Worm (Caenorhabditis elegans) whole organism, L4 larva: ENCODE measurements around the gene F58D2.5.

ENCODE experiments used
- F26F4.8 ChIP-seq: fragments of 200-800 bp; sonication (Bioruptor generic); conservative IDR thresholded peaks from 2 replicates; pipeline ENCODE4 v1.3.6; 2022; ENCODE audit warnings: missing genetic modification characterization, missing compliant biosample characterization
- F37D6.2 ChIP-seq: sonication (generic microtip); optimal IDR thresholded peaks from 2 replicates; lab custom pipeline; 2016; ENCODE audit warnings: mild to moderate bottlenecking, missing genetic modification characterization, missing compliant biosample characterization
- aha-1 ChIP-seq: fragments of 150-350 bp; peaks from one replicate; lab custom pipeline; 2014; ENCODE audit warnings: missing biosample characterization, missing genetic modification characterization
- attf-4 ChIP-seq: sonication (generic microtip); optimal IDR thresholded peaks from 3 replicates; lab custom pipeline; 2017; ENCODE audit warnings: missing biosample characterization, missing genetic modification characterization
- ceh-32 ChIP-seq: sonication (generic microtip); optimal IDR thresholded peaks from 2 replicates; lab custom pipeline; 2016; ENCODE audit warnings: mild to moderate bottlenecking, missing genetic modification characterization, missing compliant biosample characterization; ENCODE audit not compliant: poor library complexity
- daf-12 ChIP-seq: fragments of 150-350 bp; optimal IDR thresholded peaks from 2 replicates; lab custom pipeline; 2014; ENCODE audit warnings: missing biosample characterization, missing genetic modification reagents, missing genetic modification characterization
- daf-19 ChIP-seq: fragments of 200-800 bp; sonication (Bioruptor generic); conservative IDR thresholded peaks from 2 replicates; pipeline ENCODE4 v1.3.6; 2022; ENCODE audit warnings: missing genetic modification characterization, missing compliant biosample characterization
- dmd-8 ChIP-seq: fragments of 200-800 bp; sonication (Bioruptor generic); IDR thresholded peaks from 2 replicates; pipeline ENCODE4 v1.3.6; 2022; ENCODE audit warnings: missing genetic modification characterization, missing compliant biosample characterization
- duxl-1 ChIP-seq: sonication (generic microtip); optimal IDR thresholded peaks from 2 replicates; lab custom pipeline; 2016; ENCODE audit warnings: mild to moderate bottlenecking, missing genetic modification characterization, moderate library complexity, missing compliant biosample characterization; ENCODE audit not compliant: poor library complexity
- hmg-1.1 ChIP-seq: fragments of 200-800 bp; sonication (Bioruptor generic); IDR thresholded peaks from 2 replicates; pipeline ENCODE4 v1.3.6; 2022; ENCODE audit warnings: missing genetic modification reagents, missing genetic modification characterization, missing compliant biosample characterization
- lsy-2 ChIP-seq, 2 experiments: fragments of 150-350 bp in 1 of 2; sonication (generic microtip) in 1 of 2; optimal IDR thresholded peaks; 2 replicates each; lab custom pipeline; 2014 to 2017; ENCODE audit warnings: missing biosample characterization in 2 of 2, missing genetic modification characterization in 2 of 2
- madf-5 ChIP-seq, 2 experiments: fragments of 200-800 bp; sonication (Bioruptor generic); IDR thresholded peaks; 2 replicates each; pipeline ENCODE4 v1.3.6; 2022; ENCODE audit warnings: missing compliant biosample characterization in 2 of 2, missing genetic modification characterization in 2 of 2
- madf-9 ChIP-seq: fragments of 200-800 bp; sonication (Bioruptor generic); conservative IDR thresholded peaks from 2 replicates; pipeline ENCODE4 v1.3.6; 2022; ENCODE audit warnings: missing genetic modification reagents, missing genetic modification characterization, missing compliant biosample characterization
- mdl-1 ChIP-seq, 2 experiments: fragments of 150-350 bp in 1 of 2; sonication (generic microtip) in 1 of 2; optimal IDR thresholded peaks; 2 replicates each; lab custom pipeline; 2014 to 2017; ENCODE audit warnings: missing biosample characterization in 2 of 2, missing genetic modification characterization in 2 of 2
- mes-2 ChIP-seq: sonication (generic microtip); optimal IDR thresholded peaks from 2 replicates; lab custom pipeline; 2016; ENCODE audit warnings: missing genotype, mild to moderate bottlenecking, missing genetic modification characterization, missing compliant biosample characterization; ENCODE audit not compliant: poor library complexity, severe bottlenecking
- mxl-2 ChIP-seq: fragments of 200-800 bp; sonication (Bioruptor generic); conservative IDR thresholded peaks from 2 replicates; pipeline ENCODE4 v1.3.6; 2022; ENCODE audit warnings: missing genetic modification reagents, missing genetic modification characterization, missing compliant biosample characterization
- nhr-11 ChIP-seq: fragments of 150-350 bp; optimal IDR thresholded peaks from 2 replicates; lab custom pipeline; 2014; ENCODE audit warnings: missing biosample characterization, missing genetic modification characterization
- nhr-237 ChIP-seq: sonication (generic microtip); optimal IDR thresholded peaks from 2 replicates; lab custom pipeline; 2017; ENCODE audit warnings: missing biosample characterization, missing genetic modification characterization
- pha-4 ChIP-seq, 2 experiments: fragments of 150-350 bp in 1 of 2; fragments of 200-800 bp in 1 of 2; sonication (Bioruptor generic) in 1 of 2; IDR thresholded peaks in 1 of 2; optimal IDR thresholded peaks in 1 of 2; 2 replicates each; pipeline versions ENCODE4 v1.3.6 to Lab custom; 2014 to 2022; ENCODE audit warnings: missing genetic modification characterization in 2 of 2, missing genetic modification reagents in 2 of 2, missing biosample characterization in 1 of 2, missing compliant biosample characterization in 1 of 2
- rbr-2 ChIP-seq: sonication (generic microtip); optimal IDR thresholded peaks from 2 replicates; lab custom pipeline; 2016; ENCODE audit warnings: missing genotype, missing genetic modification characterization, missing compliant biosample characterization
- sdz-12 ChIP-seq: fragments of 200-800 bp; sonication (Bioruptor generic); optimal IDR thresholded peaks from 2 replicates; lab custom pipeline; 2018; ENCODE audit warnings: mild to moderate bottlenecking, missing genetic modification characterization, missing compliant biosample characterization
- spr-3 ChIP-seq: fragments of 200-800 bp; sonication (Bioruptor generic); optimal IDR thresholded peaks from 2 replicates; lab custom pipeline; 2018; ENCODE audit warnings: mild to moderate bottlenecking, missing genetic modification characterization, missing compliant biosample characterization
- unc-62 ChIP-seq, 3 experiments: fragments of 150-350 bp in 1 of 3; sonication (generic microtip); optimal IDR thresholded peaks in 2 of 3; peaks in 1 of 3; 1 replicate in 1 of 3; 2 replicates in 2 of 3; lab custom pipeline; 2014 to 2017; ENCODE audit warnings: missing biosample characterization in 3 of 3, missing genetic modification characterization in 3 of 3, missing genetic modification reagents in 3 of 3, missing genotype in 1 of 3
- zag-1 ChIP-seq: fragments of 150-350 bp; optimal IDR thresholded peaks from 2 replicates; lab custom pipeline; 2014; ENCODE audit warnings: missing biosample characterization, missing genetic modification characterization
- zfp-2 ChIP-seq: sonication (generic microtip); optimal IDR thresholded peaks from 2 replicates; lab custom pipeline; 2016; ENCODE audit warnings: mild to moderate bottlenecking, missing genetic modification characterization, missing compliant biosample characterization

Gene F58D2.5

ce11 chrIV:13180723-13181122, 12.4 kb downstream of the F58D2.5 start, which contains the start of gene F58D2.3:
Gene F58D2.3, minus strand, starts transcription at chrIV:13180823.
- TF ChIP-seq sdz-12 (GFP tag; lab: Kevin White, UChicago): no peak

DNA sequence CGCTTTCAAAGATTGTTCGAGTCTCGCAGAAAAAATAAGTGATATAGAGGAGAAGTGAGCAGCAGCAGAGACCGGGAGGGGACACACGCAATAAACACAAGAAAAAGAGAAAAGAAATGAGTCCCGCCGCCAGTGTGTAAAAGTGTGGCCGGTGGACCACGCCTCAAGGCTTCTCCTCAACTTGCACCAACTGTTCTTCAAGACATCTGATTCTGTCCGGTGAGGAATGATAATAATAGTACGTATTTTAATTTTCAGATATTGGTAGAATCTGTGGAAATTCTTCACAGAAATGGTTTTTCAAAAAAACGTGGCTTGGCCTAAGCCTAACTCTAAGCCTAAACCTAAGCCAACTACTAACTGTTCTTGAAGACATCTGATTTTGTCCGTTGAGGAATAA, 13.8 kb downstream of the F58D2.5 start, which contains the start of gene lev-1:
lev-1 (minus strand) TSS at position 101 of the 400 bp plus-strand sequence.
- TF ChIP-seq unc-62 (GFP tag; optimal IDR thresholded peaks at IDR 0.05 in 1 of 2; lab: Kevin White, UChicago) (peak in 1 of 2 experiments; percentile 76), unc-62 (tag; optimal IDR thresholded peaks at IDR 0.05; lab: Kevin White, UChicago) (no peak), madf-5 (GFP tag; IDR thresholded peaks at IDR 0.05; lab: Robert Waterston, UW) (no peak), F26F4.8 (no peak), zfp-2 (no peak), attf-4 (tag; lab: Kevin White, UChicago) (no peak), aha-1 (tag; lab: Kevin White, UChicago) (peak; percentile 4)

- TF ChIP-seq duxl-1 (no peak), unc-62 (GFP tag; optimal IDR thresholded peaks at IDR 0.05 in 1 of 2; lab: Kevin White, UChicago) (peak in 1 of 2 experiments; percentile 97), unc-62 (tag; optimal IDR thresholded peaks at IDR 0.05; lab: Kevin White, UChicago) (no peak)
Measured at ce11 chrIV:13173359-13173758, 19.8 kb downstream of the F58D2.5 start.

ce11 chrIV:13170241-13170640, 22.9 kb downstream of the F58D2.5 start, which contains the start of gene nas-14:
Gene nas-14, plus strand, starts transcription at chrIV:13170541.
- TF ChIP-seq zag-1 (tag; lab: Kevin White, UChicago) (no peak), F37D6.2 (tag; lab: Kevin White, UChicago) (no peak), mes-2 (tag; lab: Kevin White, UChicago) (no peak), madf-9 (GFP tag; lab: Robert Waterston, UW) (no peak), daf-19 (GFP tag; lab: Robert Waterston, UW) (no peak)

DNA sequence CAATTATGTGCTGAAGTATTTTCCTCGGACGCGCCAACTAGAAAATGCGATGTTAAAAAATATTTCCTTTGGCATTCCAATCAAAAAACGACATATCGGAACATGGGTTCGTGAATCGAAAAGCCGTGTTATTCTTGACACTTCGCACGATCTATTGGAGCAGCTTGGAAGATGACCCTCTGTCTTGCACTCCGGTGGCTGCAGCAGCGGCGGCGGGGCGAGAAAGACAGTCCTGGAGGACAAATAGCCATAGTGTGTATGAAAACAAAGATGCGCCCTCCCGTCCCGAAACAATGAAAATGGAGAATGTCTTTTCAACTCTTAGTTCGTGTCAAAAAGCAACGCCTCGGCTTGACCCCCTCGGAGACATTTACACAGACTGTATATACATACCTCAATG, 25.6 kb downstream of the F58D2.5 start:
- TF ChIP-seq aha-1 (tag; lab: Kevin White, UChicago): peak; percentile 60
- TF ChIP-seq pha-4 (GFP tag; IDR thresholded peaks at IDR 0.05; lab: Robert Waterston, UW): no peak
- TF ChIP-seq pha-4 (tag; optimal IDR thresholded peaks at IDR 0.05; lab: Kevin White, UChicago): no peak
- no peak for TF ChIP-seq mdl-1 (tag; optimal IDR thresholded peaks at IDR 0.05; lab: Kevin White, UChicago)
- TF ChIP-seq unc-62 (GFP tag; optimal IDR thresholded peaks at IDR 0.05 in 1 of 2; lab: Kevin White, UChicago): peak in 1 of 2 experiments; percentile 10
- no peak for TF ChIP-seq unc-62 (tag; optimal IDR thresholded peaks at IDR 0.05; lab: Kevin White, UChicago)

- TF ChIP-seq rbr-2 (tag; lab: Kevin White, UChicago): no peak
- TF ChIP-seq hmg-1.1: no peak
- TF ChIP-seq nhr-11: no peak
- TF ChIP-seq daf-12 (tag; lab: Kevin White, UChicago): no peak
- TF ChIP-seq dmd-8: no peak
- TF ChIP-seq ceh-32 (tag; lab: Kevin White, UChicago): no peak
- TF ChIP-seq pha-4 (GFP tag; IDR thresholded peaks at IDR 0.05; lab: Robert Waterston, UW): no peak
- no peak for TF ChIP-seq pha-4 (tag; optimal IDR thresholded peaks at IDR 0.05; lab: Kevin White, UChicago)
- no peak for TF ChIP-seq F37D6.2 (tag; lab: Kevin White, UChicago)
- TF ChIP-seq nhr-237 (tag; lab: Kevin White, UChicago): no peak
- TF ChIP-seq mxl-2: no peak
- TF ChIP-seq spr-3 (GFP tag; lab: Kevin White, UChicago): no peak
- no peak for TF ChIP-seq lsy-2 (tag; optimal IDR thresholded peaks at IDR 0.05; lab: Kevin White, UChicago)
Measured at ce11 chrIV:13165181-13165580, 28.0 kb downstream of the F58D2.5 start, which contains the start of gene scl-14. Gene scl-14, plus strand, starts transcription at chrIV:13165481.
